Worm (Caenorhabditis elegans): Measurements from ENCODE around the gene C29E4.10.

ce11 chrIII:7907515-7907914 is 30.1 kb upstream of the C29E4.10 start, which contains the start of gene pcp-5:
- no peak for TF ChIP-seq nhr-48 (tag; optimal IDR thresholded peaks at IDR 0.05)
- TF ChIP-seq nhr-25 (tag; optimal IDR thresholded peaks at IDR 0.05; ENCODE audit: borderline replicate concordance, insufficient read depth): no peak
- TF ChIP-seq zag-1 (tag; optimal IDR thresholded peaks at IDR 0.05): no peak
- no peak for TF ChIP-seq daf-12 (tag; optimal IDR thresholded peaks at IDR 0.05)
- no peak for TF ChIP-seq pha-4 (GFP tag; IDR thresholded peaks at IDR 0.05)
- no peak for TF ChIP-seq pha-4 (tag; optimal IDR thresholded peaks at IDR 0.05)

Data from whole organism, L4 larva.